Worm (Caenorhabditis elegans) whole organism, midembryonic: ENCODE results near the gene wrb-1.
A peak's percentile ranks its signal among the peaks of the same experiment; 100 is the strongest.

Experiments
- T22C8.4 ChIP-seq: fragments of 200-800 bp; sonication (Bioruptor generic); IDR thresholded peaks from 2 replicates; pipeline ENCODE4 v1.3.6; 2022; ENCODE audit warnings: missing genetic modification characterization, missing compliant biosample characterization
- cog-1 ChIP-seq: sonication (generic microtip); optimal IDR thresholded peaks from 2 replicates; lab custom pipeline; 2016; ENCODE audit warnings: missing genetic modification characterization, missing compliant biosample characterization
- flt-1 ChIP-seq: fragments of 200-800 bp; sonication (Bioruptor generic); IDR thresholded peaks from 2 replicates; pipeline ENCODE4 v1.3.6; 2022; ENCODE audit warnings: missing genetic modification characterization, missing compliant biosample characterization
- klf-2 ChIP-seq: fragments of 200-800 bp; sonication (Bioruptor generic); conservative IDR thresholded peaks from 2 replicates; pipeline ENCODE4 v1.3.6; 2022; ENCODE audit warnings: missing genetic modification reagents, missing genetic modification characterization, missing compliant biosample characterization
- med-1 ChIP-seq: sonication (generic microtip); optimal IDR thresholded peaks from 2 replicates; lab custom pipeline; 2017; ENCODE audit warnings: missing genetic modification characterization, mild to moderate bottlenecking, missing compliant biosample characterization, antibody characterized with exemption, missing genetic modification reagents; ENCODE audit not compliant: insufficient read depth
- ref-1 ChIP-seq: fragments of 200-800 bp; sonication (Bioruptor generic); conservative IDR thresholded peaks from 2 replicates; pipeline ENCODE4 v1.3.6; 2022; ENCODE audit warnings: missing genetic modification reagents, missing genetic modification characterization, missing compliant biosample characterization
- tab-1 ChIP-seq: fragments of 200-800 bp; sonication (Bioruptor generic); IDR thresholded peaks from 2 replicates; pipeline ENCODE4 v1.3.6; 2022; ENCODE audit warnings: missing genetic modification characterization, missing compliant biosample characterization
- ztf-23 ChIP-seq: fragments of 200-800 bp; sonication (Bioruptor generic); IDR thresholded peaks from 2 replicates; pipeline ENCODE4 v1.3.6; 2022; ENCODE audit warnings: missing genetic modification reagents, missing genetic modification characterization, missing compliant biosample characterization
- ztf-29 ChIP-seq: fragments of 200-800 bp; sonication (Bioruptor generic); IDR thresholded peaks from 2 replicates; pipeline ENCODE4 v1.3.6; 2022; ENCODE audit warnings: missing genetic modification reagents, missing genetic modification characterization, missing compliant biosample characterization

The wrb-1 gene

ce11 chrV:1199219-1199889 lies 3.5 kb downstream of the wrb-1 start, which contains the start of gene Y50D4A.6:
TSS of gene Y50D4A.6 (minus strand) at chrV:1199269.
- TF ChIP-seq flt-1 (GFP tag; lab: Robert Waterston, UW) (no peak), med-1 (GFP tag; lab: Kevin White, UChicago) (no peak), ztf-29 (GFP tag; lab: Robert Waterston, UW) (no peak), T22C8.4 (GFP tag; lab: Robert Waterston, UW) (no peak)

ce11 chrV:1201717-1202116 lies 5.8 kb downstream of the wrb-1 start:
- TF ChIP-seq tab-1 (GFP tag; lab: Robert Waterston, UW) (no peak), med-1 (GFP tag; lab: Kevin White, UChicago) (no peak), ref-1 (no peak), T22C8.4 (GFP tag; lab: Robert Waterston, UW) (no peak), klf-2 (GFP tag; lab: Robert Waterston, UW) (no peak), flt-1 (GFP tag; lab: Robert Waterston, UW) (no peak), cog-1 (no peak), ztf-23 (no peak), ztf-29 (GFP tag; lab: Robert Waterston, UW) (no peak)

ce11 chrV:1206971-1207370 lies 11.1 kb downstream of the wrb-1 start, which contains the start of gene Y50D4A.5:
TSS of gene Y50D4A.5 (plus strand) at chrV:1207307.
- TF ChIP-seq flt-1 (GFP tag; lab: Robert Waterston, UW) (peak; percentile 39; the same call in 1 of the 2 replicates), tab-1 (GFP tag; lab: Robert Waterston, UW) (0 out of 2 replicates have a peak, but pooled peaks have one; percentile 52), med-1 (GFP tag; lab: Kevin White, UChicago) (no peak), T22C8.4 (GFP tag; lab: Robert Waterston, UW) (peak; percentile 17; the same call in 1 of the 2 replicates), ztf-23 (0 out of 2 replicates have a peak, but pooled peaks have one; percentile 18), klf-2 (GFP tag; lab: Robert Waterston, UW) (no peak)

ce11 chrV:1207589-1207988 lies 11.7 kb downstream of the wrb-1 start, which contains the start of gene Y50D4A.1:
TSS of gene Y50D4A.1 (plus strand) at chrV:1207889.
- TF ChIP-seq med-1 (GFP tag; lab: Kevin White, UChicago) (no peak), cog-1 (no peak), ref-1 (no peak), ztf-29 (GFP tag; lab: Robert Waterston, UW) (no peak), klf-2 (GFP tag; lab: Robert Waterston, UW) (no peak)

ce11 chrV:1220509-1220908 lies 24.6 kb downstream of the wrb-1 start, which contains the start of gene Y50D4A.10:
TSS of gene Y50D4A.10 (minus strand) at chrV:1220565.
- TF ChIP-seq tab-1 (GFP tag; lab: Robert Waterston, UW) (no peak), ztf-29 (GFP tag; lab: Robert Waterston, UW) (no peak), cog-1 (no peak), klf-2 (GFP tag; lab: Robert Waterston, UW) (no peak), ztf-23 (no peak), ref-1 (no peak), flt-1 (GFP tag; lab: Robert Waterston, UW) (no peak)

- TF ChIP-seq flt-1 (GFP tag; lab: Robert Waterston, UW) (no peak), cog-1 (no peak), ztf-23 (0 out of 2 replicates have a peak, but pooled peaks have one; percentile 13)
Observed at ce11 chrV:1223559-1223958, 27.7 kb downstream of the wrb-1 start.

- no peak for TF ChIP-seq ztf-23
- TF ChIP-seq cog-1: no peak
- no peak for TF ChIP-seq med-1 (GFP tag; lab: Kevin White, UChicago)
- no peak for TF ChIP-seq ref-1
- TF ChIP-seq tab-1 (GFP tag; lab: Robert Waterston, UW): no peak
- TF ChIP-seq T22C8.4 (GFP tag; lab: Robert Waterston, UW): no peak
- TF ChIP-seq klf-2 (GFP tag; lab: Robert Waterston, UW): no peak
- TF ChIP-seq flt-1 (GFP tag; lab: Robert Waterston, UW): no peak
- TF ChIP-seq ztf-29 (GFP tag; lab: Robert Waterston, UW): no peak
Observed at ce11 chrV:1226239-1226638, 30.4 kb downstream of the wrb-1 start.

- TF ChIP-seq flt-1 (GFP tag; lab: Robert Waterston, UW): no peak
- no peak for TF ChIP-seq ztf-29 (GFP tag; lab: Robert Waterston, UW)
- TF ChIP-seq T22C8.4 (GFP tag; lab: Robert Waterston, UW): no peak
Observed at ce11 chrV:1227756-1228665, 32.1 kb downstream of the wrb-1 start.

- TF ChIP-seq T22C8.4 (GFP tag; lab: Robert Waterston, UW) (no peak), med-1 (GFP tag; lab: Kevin White, UChicago) (no peak), tab-1 (GFP tag; lab: Robert Waterston, UW) (no peak), ztf-29 (GFP tag; lab: Robert Waterston, UW) (no peak), klf-2 (GFP tag; lab: Robert Waterston, UW) (no peak), cog-1 (no peak), flt-1 (GFP tag; lab: Robert Waterston, UW) (no peak), ref-1 (no peak), ztf-23 (no peak)
Observed at ce11 chrV:1228884-1229662, 33.2 kb downstream of the wrb-1 start.
